Fruit fly (Drosophila melanogaster) whole organism: Measurements from ENCODE around the gene Cyp312a1.

ENCODE experiments used
- CG8478 ChIP-seq: fragments of >200 bp; optimal IDR thresholded peaks from 2 replicates; lab custom pipeline; 2018; ENCODE audit warnings: inconsistent platforms
- pan ChIP-seq: fragments of >200 bp; optimal IDR thresholded peaks from 2 replicates; lab custom pipeline; 2017
- psq ChIP-seq: fragments of >200 bp; optimal IDR thresholded peaks from 2 replicates; lab custom pipeline; 2017
- usp ChIP-seq: fragments of >200 bp; optimal IDR thresholded peaks from 2 replicates; lab custom pipeline; 2017; ENCODE audit warnings: missing biosample characterization, missing genetic modification characterization, mixed read lengths

DNA sequence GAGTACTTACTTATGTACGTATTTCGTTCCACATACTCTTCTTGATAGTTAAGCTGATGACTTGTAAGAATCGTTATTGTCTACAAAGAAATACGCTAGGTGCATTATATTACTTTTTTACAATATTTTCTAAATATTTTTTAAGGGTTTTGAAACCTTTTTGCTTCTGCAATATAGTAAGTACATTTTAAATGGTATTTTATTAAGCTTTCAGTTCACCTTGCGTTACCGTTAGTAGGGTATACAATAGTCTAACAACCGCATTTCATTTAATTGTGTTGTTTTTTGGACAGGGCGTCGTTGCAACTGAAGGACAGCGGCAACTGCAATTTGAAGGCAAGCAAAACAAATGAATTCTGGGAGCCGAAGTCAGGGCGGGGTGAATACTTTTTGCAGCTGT is 4.7 kb upstream of the Cyp312a1 start:
- TF ChIP-seq usp (GFP tag; lab: Kevin White, UChicago) (no peak), CG8478 (lab: Kevin White, UChicago) (no peak), pan (lab: Kevin White, UChicago) (no peak), psq (lab: Kevin White, UChicago) (no peak)
